Worm (Caenorhabditis elegans) whole organism, L4 larva: ENCODE measurements around the gene R09E10.2.
A peak's percentile ranks its signal among the peaks of the same experiment; 100 is the strongest.

Experiments used
- F10B5.3 ChIP-seq: sonication (generic microtip); optimal IDR thresholded peaks from 2 replicates; lab custom pipeline; 2016; ENCODE audit warnings: mild to moderate bottlenecking, missing genetic modification characterization, missing compliant biosample characterization
- F37D6.2 ChIP-seq: sonication (generic microtip); optimal IDR thresholded peaks from 2 replicates; lab custom pipeline; 2016; ENCODE audit warnings: mild to moderate bottlenecking, missing genetic modification characterization, missing compliant biosample characterization
- F44E2.7 ChIP-seq: fragments of 200-800 bp; sonication (Bioruptor generic); IDR thresholded peaks from 2 replicates; pipeline ENCODE4 v2.1.2; 2022; ENCODE audit warnings: missing genetic modification characterization, missing compliant biosample characterization
- F49E8.2 ChIP-seq: sonication (generic microtip); optimal IDR thresholded peaks from 2 replicates; lab custom pipeline; 2016; ENCODE audit warnings: missing compliant biosample characterization, mild to moderate bottlenecking, missing genetic modification characterization, borderline replicate concordance
- Y5F2A.4 ChIP-seq: fragments of 200-800 bp; sonication (Bioruptor generic); optimal IDR thresholded peaks from 2 replicates; lab custom pipeline; 2018; ENCODE audit warnings: mild to moderate bottlenecking, missing genetic modification characterization, missing compliant biosample characterization
- aha-1 ChIP-seq: fragments of 150-350 bp; peaks from one replicate; lab custom pipeline; 2014; ENCODE audit warnings: missing biosample characterization, missing genetic modification characterization
- ama-1 ChIP-seq: fragments of 150-350 bp; optimal IDR thresholded peaks from 2 replicates; lab custom pipeline; 2014; ENCODE audit warnings: inconsistent platforms, mixed read lengths
- attf-4 ChIP-seq: sonication (generic microtip); optimal IDR thresholded peaks from 3 replicates; lab custom pipeline; 2017; ENCODE audit warnings: missing biosample characterization, missing genetic modification characterization
- ceh-20 ChIP-seq: fragments of 200-800 bp; sonication (Bioruptor generic); IDR thresholded peaks from 2 replicates; pipeline ENCODE4 v1.3.6; 2022; ENCODE audit warnings: missing genetic modification reagents, missing genetic modification characterization, missing compliant biosample characterization
- ceh-32 ChIP-seq: sonication (generic microtip); optimal IDR thresholded peaks from 2 replicates; lab custom pipeline; 2016; ENCODE audit warnings: mild to moderate bottlenecking, missing genetic modification characterization, missing compliant biosample characterization; ENCODE audit not compliant: poor library complexity
- ces-1 ChIP-seq: fragments of 150-350 bp; sonication (generic microtip); optimal IDR thresholded peaks from 4 replicates; lab custom pipeline; 2014; ENCODE audit warnings: missing biosample characterization, missing genetic modification reagents, missing genetic modification characterization
- ctbp-1 ChIP-seq: fragments of 200-800 bp; sonication (Bioruptor generic); IDR thresholded peaks from 2 replicates; pipeline ENCODE4 v1.3.6; 2022; ENCODE audit warnings: missing genetic modification reagents, missing genetic modification characterization, missing compliant biosample characterization
- egl-43 ChIP-seq: fragments of 200-800 bp; sonication (Bioruptor generic); IDR thresholded peaks from 2 replicates; pipeline ENCODE4 v1.3.6; 2022; ENCODE audit warnings: missing genetic modification reagents, missing genetic modification characterization, missing compliant biosample characterization
- fkh-10 ChIP-seq: fragments of 150-350 bp; optimal IDR thresholded peaks from 2 replicates; lab custom pipeline; 2014; ENCODE audit warnings: missing biosample characterization, missing genetic modification reagents, missing genetic modification characterization
- fos-1 ChIP-seq: fragments of 150-350 bp; optimal IDR thresholded peaks from 2 replicates; lab custom pipeline; 2014; ENCODE audit warnings: missing biosample characterization, missing genetic modification characterization
- hlh-11 ChIP-seq: fragments of 200-800 bp; sonication (Bioruptor generic); optimal IDR thresholded peaks from 2 replicates; lab custom pipeline; 2018; ENCODE audit warnings: mild to moderate bottlenecking, missing genetic modification characterization, missing compliant biosample characterization
- hlh-30 ChIP-seq: sonication (generic microtip); optimal IDR thresholded peaks from 2 replicates; lab custom pipeline; 2017; ENCODE audit warnings: antibody characterized with exemption, mild to moderate bottlenecking, missing genetic modification characterization, missing compliant biosample characterization; ENCODE audit not compliant: insufficient read depth
- hmg-1.1 ChIP-seq: fragments of 200-800 bp; sonication (Bioruptor generic); IDR thresholded peaks from 2 replicates; pipeline ENCODE4 v1.3.6; 2022; ENCODE audit warnings: missing genetic modification reagents, missing genetic modification characterization, missing compliant biosample characterization
- lin-1 ChIP-seq: fragments of 200-800 bp; sonication (Bioruptor generic); IDR thresholded peaks from 2 replicates; pipeline ENCODE4 v1.3.6; 2022; ENCODE audit warnings: missing genetic modification reagents, missing genetic modification characterization, missing compliant biosample characterization
- lin-13 ChIP-seq: fragments of 150-350 bp; optimal IDR thresholded peaks from 2 replicates; lab custom pipeline; 2014; ENCODE audit warnings: missing biosample characterization, missing genetic modification reagents, missing genetic modification characterization
- lin-38 ChIP-seq: fragments of 200-800 bp; sonication (Bioruptor generic); IDR thresholded peaks from 2 replicates; pipeline ENCODE4 v1.3.6; 2022; ENCODE audit warnings: missing genetic modification reagents, missing genetic modification characterization, missing compliant biosample characterization
- lsy-2 ChIP-seq, 2 experiments: fragments of 150-350 bp in 1 of 2; sonication (generic microtip) in 1 of 2; optimal IDR thresholded peaks; 2 replicates each; lab custom pipeline; 2014 to 2017; ENCODE audit warnings: missing biosample characterization in 2 of 2, missing genetic modification characterization in 2 of 2
- madf-5 ChIP-seq, 2 experiments: fragments of 200-800 bp; sonication (Bioruptor generic); IDR thresholded peaks; 2 replicates each; pipeline ENCODE4 v1.3.6; 2022; ENCODE audit warnings: missing compliant biosample characterization in 2 of 2, missing genetic modification characterization in 2 of 2
- mep-1 ChIP-seq: fragments of 150-350 bp; sonication (generic microtip); optimal IDR thresholded peaks from 3 replicates; lab custom pipeline; 2014; ENCODE audit warnings: missing biosample characterization, missing genetic modification characterization
- mxl-3 ChIP-seq: fragments of 200-800 bp; sonication (Bioruptor generic); optimal IDR thresholded peaks from 2 replicates; lab custom pipeline; 2018; ENCODE audit warnings: mild to moderate bottlenecking, missing genetic modification characterization, missing compliant biosample characterization
- nhr-10 ChIP-seq: fragments of 150-350 bp; optimal IDR thresholded peaks from 2 replicates; lab custom pipeline; 2014; ENCODE audit warnings: missing biosample characterization, missing genetic modification characterization
- nhr-111 ChIP-seq: fragments of 200-800 bp; sonication (Bioruptor generic); optimal IDR thresholded peaks from 2 replicates; lab custom pipeline; 2018; ENCODE audit warnings: mild to moderate bottlenecking, missing genetic modification characterization, missing compliant biosample characterization
- nhr-28 ChIP-seq: fragments of 150-350 bp; optimal IDR thresholded peaks from 2 replicates; lab custom pipeline; 2014; ENCODE audit warnings: missing biosample characterization, missing genetic modification characterization
- nhr-41 ChIP-seq: fragments of 200-800 bp; sonication (Bioruptor generic); IDR thresholded peaks from 2 replicates; pipeline ENCODE4 v1.3.6; 2022; ENCODE audit warnings: missing genetic modification reagents, missing genetic modification characterization, missing compliant biosample characterization
- nhr-6 ChIP-seq: fragments of 150-350 bp; optimal IDR thresholded peaks from 2 replicates; lab custom pipeline; 2014; ENCODE audit warnings: missing biosample characterization, missing genetic modification characterization
- nhr-76 ChIP-seq: fragments of 150-350 bp; optimal IDR thresholded peaks from 2 replicates; lab custom pipeline; 2014; ENCODE audit warnings: missing biosample characterization, missing genetic modification characterization
- pha-4 ChIP-seq, 2 experiments: fragments of 150-350 bp in 1 of 2; fragments of 200-800 bp in 1 of 2; sonication (Bioruptor generic) in 1 of 2; IDR thresholded peaks in 1 of 2; optimal IDR thresholded peaks in 1 of 2; 2 replicates each; pipeline versions ENCODE4 v1.3.6 to Lab custom; 2014 to 2022; ENCODE audit warnings: missing genetic modification characterization in 2 of 2, missing genetic modification reagents in 2 of 2, missing biosample characterization in 1 of 2, missing compliant biosample characterization in 1 of 2
- pqm-1 ChIP-seq: sonication (generic microtip); optimal IDR thresholded peaks from 2 replicates; lab custom pipeline; 2017; ENCODE audit warnings: missing biosample characterization, missing genetic modification characterization
- rbr-2 ChIP-seq: sonication (generic microtip); optimal IDR thresholded peaks from 2 replicates; lab custom pipeline; 2016; ENCODE audit warnings: missing genotype, missing genetic modification characterization, missing compliant biosample characterization
- saeg-2 ChIP-seq: fragments of 200-800 bp; sonication (Bioruptor generic); IDR thresholded peaks from 2 replicates; pipeline ENCODE4 v1.3.6; 2022; ENCODE audit warnings: missing genetic modification reagents, missing genetic modification characterization, missing compliant biosample characterization
- set-16 ChIP-seq: fragments of 200-800 bp; sonication (Bioruptor generic); IDR thresholded peaks from 2 replicates; pipeline ENCODE4 v1.3.6; 2022; ENCODE audit warnings: missing genetic modification reagents, missing genetic modification characterization, missing compliant biosample characterization
- tag-97 ChIP-seq: fragments of 200-800 bp; sonication (Bioruptor generic); IDR thresholded peaks from 2 replicates; pipeline ENCODE4 v1.3.6; 2022; ENCODE audit warnings: missing genetic modification characterization, missing compliant biosample characterization
- unc-62 ChIP-seq, 3 experiments: fragments of 150-350 bp in 1 of 3; sonication (generic microtip); optimal IDR thresholded peaks in 2 of 3; peaks in 1 of 3; 1 replicate in 1 of 3; 2 replicates in 2 of 3; lab custom pipeline; 2014 to 2017; ENCODE audit warnings: missing biosample characterization in 3 of 3, missing genetic modification characterization in 3 of 3, missing genetic modification reagents in 3 of 3, missing genotype in 1 of 3
- vab-7 ChIP-seq: fragments of 200-800 bp; sonication (Bioruptor generic); IDR thresholded peaks from 2 replicates; pipeline ENCODE4 v1.3.6; 2022; ENCODE audit warnings: missing genetic modification reagents, missing genetic modification characterization, missing compliant biosample characterization
- zfp-3 ChIP-seq: fragments of 200-800 bp; sonication (Bioruptor generic); conservative IDR thresholded peaks from 2 replicates; pipeline ENCODE4 v1.3.6; 2022; ENCODE audit warnings: missing genetic modification reagents, missing genetic modification characterization, missing compliant biosample characterization

The R09E10.2 gene

DNA sequence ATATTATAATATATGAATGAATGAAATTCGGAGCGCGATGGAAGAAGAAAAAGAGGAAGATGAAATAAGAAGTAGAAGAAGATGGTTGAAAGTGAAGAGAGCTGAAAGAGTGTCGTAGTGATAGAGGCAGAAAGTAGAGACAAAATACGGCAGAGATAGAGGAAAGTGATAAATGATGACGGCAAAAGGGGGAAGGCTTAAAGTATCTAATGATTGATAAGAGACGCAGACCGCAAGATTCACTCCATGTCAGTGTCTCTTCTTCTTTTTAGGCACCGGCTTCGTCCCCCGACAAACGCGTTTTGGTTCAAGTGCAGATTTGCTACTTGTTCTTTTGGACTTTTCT is 24.2 kb upstream of the R09E10.2 start (continued):
- 0 out of 2 replicates have a peak, but pooled peaks have one; percentile 46 for TF ChIP-seq lin-1 (GFP tag; lab: Robert Waterston, UW)
- TF ChIP-seq lin-13 (GFP tag; lab: Kevin White, UChicago), result peak; percentile 32
- no peak for TF ChIP-seq tag-97
- TF ChIP-seq hmg-1.1 (GFP tag; lab: Robert Waterston, UW), result no peak; the same call in 1 of the 2 replicates
- peak; percentile 86 for TF ChIP-seq hlh-11 (tag; lab: Kevin White, UChicago)
- peak; percentile 52 for TF ChIP-seq mxl-3 (GFP tag; lab: Kevin White, UChicago)
- TF ChIP-seq lin-38 (GFP tag; lab: Robert Waterston, UW), result no peak
- TF ChIP-seq zfp-3 (GFP tag; lab: Robert Waterston, UW), result no peak
- peak; percentile 86 for TF ChIP-seq ceh-20
- TF ChIP-seq Y5F2A.4, result no peak
- no peak for TF ChIP-seq vab-7 (GFP tag; lab: Robert Waterston, UW)
- 0 out of 2 replicates have a peak, but pooled peaks have one; percentile 28 for TF ChIP-seq saeg-2 (GFP tag; lab: Robert Waterston, UW)
- TF ChIP-seq mep-1 (tag; lab: Kevin White, UChicago), result peak; percentile 72
- peak; percentile 18 to 51 for TF ChIP-seq lsy-2 (tag; optimal IDR thresholded peaks at IDR 0.05; lab: Kevin White, UChicago)
- peak in 1 of 2 experiments; percentile 99 for TF ChIP-seq unc-62 (GFP tag; optimal IDR thresholded peaks at IDR 0.05 in 1 of 2; lab: Kevin White, UChicago)
- no peak for TF ChIP-seq unc-62 (tag; optimal IDR thresholded peaks at IDR 0.05; lab: Kevin White, UChicago)
- TF ChIP-seq hlh-30, result peak; percentile 60
- peak; percentile 90 for TF ChIP-seq pqm-1 (tag; lab: Kevin White, UChicago)
- TF ChIP-seq, all 104 proteins: peak for 28

DNA sequence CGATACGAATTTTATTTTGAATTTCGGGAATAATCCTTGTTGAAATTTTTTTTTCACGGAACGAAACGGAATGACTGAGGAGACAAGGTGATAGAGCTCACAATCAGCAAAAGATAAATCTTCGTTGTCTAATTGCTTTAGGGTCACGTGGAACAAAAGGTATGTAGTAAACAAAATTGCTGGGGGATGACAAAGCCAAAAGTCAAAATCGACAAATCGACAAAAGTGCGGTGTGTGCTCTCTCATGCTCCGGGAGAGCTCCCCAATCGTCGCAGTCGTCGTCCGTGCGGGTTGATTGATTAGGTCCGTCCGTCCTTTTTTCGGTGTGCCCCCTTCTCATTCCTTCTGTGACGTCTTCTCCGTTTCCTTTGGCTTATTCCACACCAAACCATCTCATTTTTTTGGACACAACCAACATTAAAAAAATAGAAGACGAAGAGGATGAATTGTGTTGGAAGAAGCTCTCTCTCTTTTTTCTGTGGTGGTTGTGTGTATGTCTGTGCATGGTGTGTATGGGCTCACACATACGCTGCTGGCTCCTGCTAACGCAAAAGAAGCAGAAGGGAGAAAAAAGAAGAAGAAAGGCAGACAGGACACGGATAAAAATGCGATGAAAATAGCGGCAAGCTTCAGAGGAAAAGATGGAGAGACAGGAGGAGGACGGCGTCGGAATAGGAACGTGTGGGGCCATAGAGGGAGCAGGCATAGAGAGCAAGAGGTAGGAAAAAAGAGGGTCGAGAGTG is 23.7 kb upstream of the R09E10.2 start:
- no peak for TF ChIP-seq ces-1 (GFP tag; lab: Kevin White, UChicago)
- peak; percentile 7; the same call in 1 of the 2 replicates for TF ChIP-seq pha-4 (GFP tag; IDR thresholded peaks at IDR 0.05; lab: Robert Waterston, UW)
- no peak for TF ChIP-seq pha-4 (tag; optimal IDR thresholded peaks at IDR 0.05; lab: Kevin White, UChicago)
- 0 out of 2 replicates have a peak, but pooled peaks have one; percentile 17 for TF ChIP-seq egl-43 (GFP tag; lab: Robert Waterston, UW)
- peak; percentile 35 for TF ChIP-seq fkh-10 (GFP tag; lab: Kevin White, UChicago)
- peak; percentile 62; the same call in 1 of the 2 replicates for TF ChIP-seq ctbp-1 (GFP tag; lab: Robert Waterston, UW)
- no peak for TF ChIP-seq nhr-76 (tag; lab: Kevin White, UChicago)
- TF ChIP-seq vab-7 (GFP tag; lab: Robert Waterston, UW), result no peak
- peak; percentile 48 for TF ChIP-seq set-16 (GFP tag; lab: Robert Waterston, UW)
- no peak for TF ChIP-seq fos-1 (tag; lab: Kevin White, UChicago)
- TF ChIP-seq madf-5 (GFP tag; IDR thresholded peaks at IDR 0.05; lab: Robert Waterston, UW), result no peak
- TF ChIP-seq nhr-41, result no peak
- TF ChIP-seq hlh-30, result peak; percentile 33
- TF ChIP-seq nhr-6, result no peak
- TF ChIP-seq saeg-2 (GFP tag; lab: Robert Waterston, UW), result no peak
- no peak for TF ChIP-seq nhr-111 (GFP tag; lab: Kevin White, UChicago)
- peak; percentile 1 for TF ChIP-seq F10B5.3 (tag; lab: Kevin White, UChicago)
- TF ChIP-seq nhr-28, result no peak
- 0 out of 2 replicates have a peak, but pooled peaks have one; percentile 53 for TF ChIP-seq ceh-20
- peak; percentile 1 for TF ChIP-seq ceh-32 (tag; lab: Kevin White, UChicago)
- no peak for TF ChIP-seq F44E2.7 (GFP tag; lab: Robert Waterston, UW)
- TF ChIP-seq unc-62 (GFP tag; optimal IDR thresholded peaks at IDR 0.05 in 1 of 2; lab: Kevin White, UChicago), result peak in 1 of 2 experiments; percentile 73
- no peak for TF ChIP-seq unc-62 (tag; optimal IDR thresholded peaks at IDR 0.05; lab: Kevin White, UChicago)
- peak; percentile 55 for TF ChIP-seq rbr-2
- TF ChIP-seq aha-1 (tag; lab: Kevin White, UChicago), result peak; percentile 99
- no peak for TF ChIP-seq attf-4 (tag; lab: Kevin White, UChicago)
- TF ChIP-seq nhr-10 (tag; lab: Kevin White, UChicago), result no peak
- peak; percentile 36; the same call in 1 of the 2 replicates for TF ChIP-seq hmg-1.1 (GFP tag; lab: Robert Waterston, UW)
- TF ChIP-seq ama-1 (lab: Kevin White, UChicago), result no peak
- TF ChIP-seq lin-1 (GFP tag; lab: Robert Waterston, UW), result no peak
- no peak for TF ChIP-seq F49E8.2
- peak; percentile 1 for TF ChIP-seq F37D6.2 (tag; lab: Kevin White, UChicago)
